Worm (Caenorhabditis elegans): ENCODE data around the gene F47B10.4.

DNA sequence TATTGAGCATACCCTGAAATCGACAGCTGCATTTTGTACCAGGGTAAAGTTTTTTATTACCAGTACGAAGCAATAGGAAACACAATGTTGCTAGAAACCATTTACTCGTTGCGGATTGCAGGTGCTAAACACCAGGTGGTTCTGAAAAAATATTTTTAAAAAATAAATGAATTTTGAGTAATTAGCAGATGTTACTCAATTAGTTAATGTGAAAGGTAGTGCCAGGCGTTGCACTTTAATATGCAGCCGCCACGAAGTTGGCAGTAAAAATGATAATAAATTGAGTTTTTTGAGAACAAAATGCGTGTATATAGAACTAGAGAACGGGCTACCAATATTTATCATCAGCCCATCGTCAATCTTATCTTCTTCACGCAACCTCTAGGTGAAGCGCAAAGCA lies 28.5 kb downstream of the F47B10.4 start, which contains the start of gene nstp-9:
- TF ChIP-seq ceh-14 (tag; optimal IDR thresholded peaks at IDR 0.05) (no peak), F13H6.1 (tag; optimal IDR thresholded peaks at IDR 0.05) (no peak), elt-2 (tag; optimal IDR thresholded peaks at IDR 0.05) (no peak), fkh-10 (GFP tag; optimal IDR thresholded peaks at IDR 0.05) (no peak), nhr-232 (tag; optimal IDR thresholded peaks at IDR 0.05) (no peak), ama-1 (optimal IDR thresholded peaks at IDR 0.05) (no peak)

Data from whole organism, late embryonic.